Fruit fly (Drosophila melanogaster) whole organism, wandering third instar larva: ENCODE results near the gene CG17380.
A peak's percentile ranks its signal among the peaks of the same experiment; 100 is the strongest.

Experiments
- Abd-B ChIP-seq: fragments of >200 bp; optimal IDR thresholded peaks from 2 replicates; lab custom pipeline; 2017; ENCODE audit warnings: missing biosample characterization, missing genetic modification characterization
- CG32264 ChIP-seq: fragments of 200-800 bp; sonication (Bioruptor generic); optimal IDR thresholded peaks from 2 replicates; lab custom pipeline; 2016; ENCODE audit warnings: missing biosample characterization, missing genetic modification characterization
- CG9705 ChIP-seq: fragments of 200-800 bp; sonication (Bioruptor generic); optimal IDR thresholded peaks from 2 replicates; lab custom pipeline; 2018; ENCODE audit warnings: missing biosample characterization, mild to moderate bottlenecking, missing genetic modification characterization
- Dfd ChIP-seq: fragments of >200 bp; optimal IDR thresholded peaks from 2 replicates; lab custom pipeline; 2017; ENCODE audit warnings: missing biosample characterization, missing genetic modification characterization
- Dif ChIP-seq: fragments of 200-275, 200-300 bp; sonication (Bioruptor generic); optimal IDR thresholded peaks from 2 replicates; lab custom pipeline; 2018; ENCODE audit warnings: missing biosample characterization, missing genetic modification characterization; ENCODE audit not compliant: partially characterized antibody
- GATAd ChIP-seq: sonication (Bioruptor generic); optimal IDR thresholded peaks from 2 replicates; lab custom pipeline; 2016; ENCODE audit warnings: missing biosample characterization, missing genetic modification characterization
- HLH106 ChIP-seq: fragments of 200-800 bp; optimal IDR thresholded peaks from 3 replicates; lab custom pipeline; 2019; ENCODE audit warnings: missing biosample characterization, mild to moderate bottlenecking, missing genetic modification characterization, moderate library complexity
- Hnf4 ChIP-seq: fragments of 200-800 bp; sonication (Bioruptor generic); optimal IDR thresholded peaks from 2 replicates; lab custom pipeline; 2016; ENCODE audit warnings: missing biosample characterization, mild to moderate bottlenecking, missing genetic modification characterization
- Hr78 ChIP-seq: fragments of >200 bp; optimal IDR thresholded peaks from 2 replicates; lab custom pipeline; 2017; ENCODE audit warnings: missing biosample characterization, missing genetic modification characterization
- Jra ChIP-seq: sonication (Bioruptor generic); optimal IDR thresholded peaks from 2 replicates; lab custom pipeline; 2016; ENCODE audit warnings: missing biosample characterization, missing genetic modification characterization
- Mio ChIP-seq: sonication (Bioruptor generic); optimal IDR thresholded peaks from 2 replicates; lab custom pipeline; 2016; ENCODE audit warnings: missing biosample characterization, missing genetic modification characterization
- Myc ChIP-seq: fragments of >200 bp; optimal IDR thresholded peaks from 2 replicates; lab custom pipeline; 2017
- N ChIP-seq: fragments of >200 bp; optimal IDR thresholded peaks from 2 replicates; lab custom pipeline; 2018; ENCODE audit warnings: missing biosample characterization, missing external identifiers, missing genetic modification characterization
- OdsH ChIP-seq: fragments of 200-800 bp; sonication (Bioruptor generic); optimal IDR thresholded peaks from 2 replicates; lab custom pipeline; 2016; ENCODE audit warnings: missing biosample characterization, mild to moderate bottlenecking, missing genetic modification characterization
- Sp1 ChIP-seq: fragments of 200-800 bp; sonication (Bioruptor generic); optimal IDR thresholded peaks from 3 replicates; lab custom pipeline; 2019; ENCODE audit warnings: missing biosample characterization, mild to moderate bottlenecking, missing genetic modification characterization, moderate library complexity
- Vsx2 ChIP-seq: fragments of 200-300, 225-300 bp; sonication (Bioruptor generic); optimal IDR thresholded peaks from 2 replicates; lab custom pipeline; 2018; ENCODE audit warnings: missing biosample characterization, missing genetic modification characterization; ENCODE audit not compliant: partially characterized antibody
- br ChIP-seq: fragments of 200-800 bp; sonication (Bioruptor generic); optimal IDR thresholded peaks from 2 replicates; lab custom pipeline; 2016; ENCODE audit warnings: missing biosample characterization, missing genetic modification characterization
- brk ChIP-seq: fragments of 200-800 bp; sonication (Bioruptor generic); optimal IDR thresholded peaks from 2 replicates; lab custom pipeline; 2016; ENCODE audit warnings: missing biosample characterization, mild to moderate bottlenecking, missing genetic modification characterization
- dl ChIP-seq, 2 experiments: fragments of 175-275, 200-275 bp in 1 of 2; fragments of 200-275 bp in 1 of 2; sonication (Bioruptor generic); optimal IDR thresholded peaks; lab custom pipeline; 2018; ENCODE audit warnings: mild to moderate bottlenecking in 2 of 2, missing biosample characterization in 2 of 2, missing genetic modification characterization in 2 of 2, moderate library complexity in 2 of 2; ENCODE audit not compliant: partially characterized antibody in 2 of 2, insufficient read depth in 1 of 2
- dmrt93B ChIP-seq: fragments of 200-800 bp; sonication (Bioruptor generic); optimal IDR thresholded peaks from 2 replicates; lab custom pipeline; 2018; ENCODE audit warnings: missing biosample characterization, mild to moderate bottlenecking, missing genetic modification characterization
- dsf ChIP-seq: sonication (Bioruptor generic); optimal IDR thresholded peaks from 2 replicates; lab custom pipeline; 2016; ENCODE audit warnings: missing biosample characterization, missing genetic modification characterization, borderline replicate concordance
- ey ChIP-seq: fragments of 200-800 bp; sonication (Bioruptor generic); optimal IDR thresholded peaks from 2 replicates; lab custom pipeline; 2016; ENCODE audit warnings: missing biosample characterization, missing genetic modification characterization
- foxo ChIP-seq, 2 experiments: fragments of 200-800 bp; sonication (Bioruptor generic); optimal IDR thresholded peaks; 2 replicates in 1 of 2; 3 replicates in 1 of 2; lab custom pipeline; 2016 to 2017; ENCODE audit warnings: missing biosample characterization in 2 of 2, missing genetic modification characterization in 2 of 2
- fru ChIP-seq: fragments of 200-800 bp; sonication (Bioruptor generic); optimal IDR thresholded peaks from 3 replicates; lab custom pipeline; 2016; ENCODE audit warnings: missing biosample characterization, mild to moderate bottlenecking, missing genetic modification characterization
- h ChIP-seq: fragments of 200-800 bp; sonication (Bioruptor generic); optimal IDR thresholded peaks from 3 replicates; lab custom pipeline; 2016; ENCODE audit warnings: missing biosample characterization, mild to moderate bottlenecking, missing genetic modification characterization
- lola ChIP-seq: fragments of >200 bp; optimal IDR thresholded peaks from 2 replicates; lab custom pipeline; 2017; ENCODE audit warnings: missing biosample characterization, missing genetic modification characterization
- pan ChIP-seq: fragments of >200 bp; optimal IDR thresholded peaks from 2 replicates; lab custom pipeline; 2017
- psq ChIP-seq: fragments of 200-800 bp; sonication (Bioruptor generic); optimal IDR thresholded peaks from 3 replicates; lab custom pipeline; 2017; ENCODE audit warnings: missing biosample characterization, mild to moderate bottlenecking, missing genetic modification characterization, moderate library complexity
- rgr ChIP-seq: fragments of 200-800 bp; sonication (Bioruptor generic); optimal IDR thresholded peaks from 3 replicates; lab custom pipeline; 2016; ENCODE audit warnings: missing biosample characterization, mild to moderate bottlenecking, missing genetic modification characterization
- sage ChIP-seq: fragments of 200-800 bp; sonication (Bioruptor generic); optimal IDR thresholded peaks from 2 replicates; lab custom pipeline; 2016; ENCODE audit warnings: missing biosample characterization, mild to moderate bottlenecking, missing genetic modification characterization
- sv ChIP-seq: fragments of 200-800 bp; sonication (Bioruptor generic); optimal IDR thresholded peaks from 3 replicates; lab custom pipeline; 2016; ENCODE audit warnings: missing biosample characterization, missing genetic modification characterization
- tai ChIP-seq: sonication (Bioruptor generic); optimal IDR thresholded peaks from 2 replicates; lab custom pipeline; 2016; ENCODE audit warnings: missing biosample characterization, missing genetic modification characterization
- usp ChIP-seq: fragments of >200 bp; optimal IDR thresholded peaks from 2 replicates; lab custom pipeline; 2017; ENCODE audit warnings: missing biosample characterization, missing genetic modification characterization
- woc ChIP-seq: sonication (Bioruptor generic); optimal IDR thresholded peaks from 2 replicates; lab custom pipeline; 2016; ENCODE audit warnings: missing biosample characterization, mild to moderate bottlenecking, missing genetic modification characterization

Gene CG17380

DNA sequence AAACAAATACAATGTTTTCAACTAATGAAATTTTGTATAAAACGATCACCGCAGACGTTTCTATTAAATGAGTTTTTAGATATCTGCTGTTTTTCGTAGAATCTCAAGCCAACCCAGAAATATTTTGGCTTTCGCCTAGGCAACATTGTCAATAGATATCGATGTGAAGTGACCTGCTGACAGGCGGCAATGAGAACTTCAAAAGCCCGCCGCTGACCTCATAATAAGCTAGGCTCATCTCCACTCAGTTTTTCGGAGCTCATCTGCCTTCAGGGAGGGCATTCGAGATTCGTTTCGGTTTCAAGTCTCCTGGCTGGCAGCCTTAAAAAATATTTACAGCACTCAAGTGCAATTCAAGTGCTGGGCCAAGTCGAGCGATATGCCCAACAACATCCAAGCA, 21.6 kb upstream of the CG17380 start:
- no peak for TF ChIP-seq sage
- TF ChIP-seq Sp1 (GFP tag; lab: Kevin White, UChicago): peak; percentile 36
- no peak for TF ChIP-seq psq (GFP tag; lab: Kevin White, UChicago)
- peak; percentile 18 for TF ChIP-seq h (GFP tag; lab: Kevin White, UChicago)
- TF ChIP-seq OdsH (GFP tag; lab: Kevin White, UChicago): no peak
- no peak for TF ChIP-seq usp (GFP tag; lab: Kevin White, UChicago)
- TF ChIP-seq Dfd: no peak
- TF ChIP-seq Hr78: no peak
- peak; percentile 58 for TF ChIP-seq woc (GFP tag; lab: Kevin White, UChicago)
- TF ChIP-seq ey: peak; percentile 4
- no peak for TF ChIP-seq lola (GFP tag; lab: Kevin White, UChicago)
- TF ChIP-seq dsf (GFP tag; lab: Kevin White, UChicago): no peak
- peak; percentile 30 for TF ChIP-seq HLH106 (tag; lab: Kevin White, UChicago)
- TF ChIP-seq pan (lab: Kevin White, UChicago): no peak
- peak; percentile 53 for TF ChIP-seq fru
- no peak for TF ChIP-seq Dif (GFP tag; lab: Kevin White, UChicago)
- TF ChIP-seq foxo (GFP tag; optimal IDR thresholded peaks at IDR 0.05; lab: Kevin White, UChicago): no peak
- TF ChIP-seq Mio (GFP tag; lab: Kevin White, UChicago): no peak
- no peak for TF ChIP-seq dl (GFP tag; optimal IDR thresholded peaks at IDR 0.05; lab: Kevin White, UChicago; ENCODE audit: insufficient read depth in 1 of 2, partially characterized antibody in 2 of 2)
- TF ChIP-seq GATAd: no peak

- TF ChIP-seq Dfd (no peak), foxo (GFP tag; optimal IDR thresholded peaks at IDR 0.05; lab: Kevin White, UChicago) (no peak), Myc (lab: Kevin White, UChicago) (no peak), dsf (GFP tag; lab: Kevin White, UChicago) (no peak), h (GFP tag; lab: Kevin White, UChicago) (no peak), usp (GFP tag; lab: Kevin White, UChicago) (no peak), rgr (no peak), Sp1 (GFP tag; lab: Kevin White, UChicago) (no peak), ey (no peak), Abd-B (GFP tag; lab: Kevin White, UChicago) (no peak), GATAd (no peak), fru (no peak), brk (GFP tag; lab: Kevin White, UChicago) (no peak), Dif (GFP tag; lab: Kevin White, UChicago) (no peak), CG9705 (GFP tag; lab: Kevin White, UChicago) (no peak)
These were observed 18.4 kb upstream of the CG17380 start for dm6 chr3R:23421925-23422324.

- TF ChIP-seq Vsx2 (GFP tag; lab: Kevin White, UChicago) (no peak), woc (GFP tag; lab: Kevin White, UChicago) (no peak), dl (GFP tag; optimal IDR thresholded peaks at IDR 0.05; lab: Kevin White, UChicago; ENCODE audit: insufficient read depth in 1 of 2, partially characterized antibody in 2 of 2) (no peak), ey (peak; percentile 19), N (GFP tag; lab: Kevin White, UChicago) (no peak), OdsH (GFP tag; lab: Kevin White, UChicago) (no peak), pan (lab: Kevin White, UChicago) (no peak), Mio (GFP tag; lab: Kevin White, UChicago) (no peak), h (GFP tag; lab: Kevin White, UChicago) (peak; percentile 34), Hnf4 (GFP tag; lab: Kevin White, UChicago) (no peak), sv (no peak), lola (GFP tag; lab: Kevin White, UChicago) (no peak), Abd-B (GFP tag; lab: Kevin White, UChicago) (no peak), CG32264 (GFP tag; lab: Kevin White, UChicago) (no peak), Hr78 (no peak), brk (GFP tag; lab: Kevin White, UChicago) (no peak), rgr (peak; percentile 20), Myc (lab: Kevin White, UChicago) (no peak), Jra (GFP tag; lab: Kevin White, UChicago) (no peak)
These were observed 14.1 kb upstream of the CG17380 start for dm6 chr3R:23417650-23418049.

DNA sequence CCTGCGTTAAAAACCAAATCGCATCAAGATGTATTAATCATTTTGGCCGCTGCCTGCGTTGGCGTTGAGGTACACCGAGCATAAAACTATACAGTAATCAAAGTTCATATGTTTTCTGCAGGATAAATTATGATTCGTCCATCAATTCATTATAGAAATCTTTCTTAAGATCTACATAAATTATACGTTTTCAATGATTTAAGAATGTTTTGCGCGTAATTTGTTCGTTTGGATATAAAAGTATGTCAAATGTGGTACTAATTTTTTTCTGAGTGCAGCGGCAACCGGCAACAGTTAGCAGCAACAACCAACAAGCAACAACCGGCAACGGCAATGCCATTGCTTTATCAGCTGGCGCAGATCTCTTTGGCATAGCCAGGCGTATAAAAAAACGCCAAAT, 13.1 kb upstream of the CG17380 start:
- no peak for TF ChIP-seq psq (GFP tag; lab: Kevin White, UChicago)
- TF ChIP-seq dmrt93B: no peak
- peak in 1 of 2 experiments; percentile 34 for TF ChIP-seq foxo (GFP tag; optimal IDR thresholded peaks at IDR 0.05; lab: Kevin White, UChicago)
- TF ChIP-seq h (GFP tag; lab: Kevin White, UChicago): peak; percentile 21
- TF ChIP-seq tai (GFP tag; lab: Kevin White, UChicago): no peak
- peak; percentile 2 for TF ChIP-seq rgr
- TF ChIP-seq fru: peak; percentile 3
- peak; percentile 20 for TF ChIP-seq HLH106 (tag; lab: Kevin White, UChicago)
- no peak for TF ChIP-seq dl (GFP tag; optimal IDR thresholded peaks at IDR 0.05; lab: Kevin White, UChicago; ENCODE audit: insufficient read depth in 1 of 2, partially characterized antibody in 2 of 2)
- no peak for TF ChIP-seq sv
- no peak for TF ChIP-seq br (GFP tag; lab: Kevin White, UChicago)
- no peak for TF ChIP-seq Hr78
- no peak for TF ChIP-seq Vsx2 (GFP tag; lab: Kevin White, UChicago)
- no peak for TF ChIP-seq ey
